Fruit fly (Drosophila melanogaster) whole organism, embryonic: ENCODE measurements around the gene CG15772.
A peak's percentile ranks its signal among the peaks of the same experiment; 100 is the strongest.

Source experiments
- Abd-B ChIP-seq: fragments of 200-800 bp; sonication (Bioruptor generic); optimal IDR thresholded peaks from 2 replicates; lab custom pipeline; 2018; ENCODE audit warnings: missing biosample characterization, mild to moderate bottlenecking, missing genetic modification characterization, moderate library complexity
- Atf-2 ChIP-seq: fragments of 200-800 bp; sonication (Bioruptor generic); optimal IDR thresholded peaks from 2 replicates; lab custom pipeline; 2016; ENCODE audit warnings: missing biosample characterization, missing genetic modification characterization
- CG10431 ChIP-seq: fragments of 200-800 bp; sonication (Bioruptor generic); optimal IDR thresholded peaks from 3 replicates; lab custom pipeline; 2018; ENCODE audit warnings: missing biosample characterization, mild to moderate bottlenecking, missing genetic modification characterization
- CG1233 ChIP-seq: fragments of 200-800 bp; sonication (Bioruptor generic); optimal IDR thresholded peaks from 4 replicates; lab custom pipeline; 2018; ENCODE audit warnings: missing biosample characterization, mild to moderate bottlenecking, missing genetic modification characterization
- CG12391 ChIP-seq: fragments of 200-800 bp; sonication (Bioruptor generic); optimal IDR thresholded peaks from 3 replicates; lab custom pipeline; 2018; ENCODE audit warnings: missing biosample characterization, mild to moderate bottlenecking, missing genetic modification characterization, moderate library complexity
- CG14014 ChIP-seq: fragments of 200-800 bp; sonication (Bioruptor generic); IDR thresholded peaks from 2 replicates; pipeline ENCODE4 v1.3.6; 2022; ENCODE audit warnings: missing biosample characterization, missing genetic modification characterization
- CG15269 ChIP-seq: fragments of 200-800 bp; sonication (Bioruptor generic); optimal IDR thresholded peaks from 2 replicates; lab custom pipeline; 2018; ENCODE audit warnings: missing biosample characterization, mild to moderate bottlenecking, missing genetic modification characterization, moderate library complexity
- CG15514 ChIP-seq: fragments of 200-800 bp; sonication (Bioruptor generic); optimal IDR thresholded peaks from 3 replicates; lab custom pipeline; 2017; ENCODE audit warnings: missing biosample characterization, missing genetic modification characterization, mild to moderate bottlenecking, moderate library complexity, missing genetic modification reagents
- CG1603 ChIP-seq: fragments of 200-800 bp; sonication (Bioruptor generic); optimal IDR thresholded peaks from 2 replicates; lab custom pipeline; 2019; ENCODE audit warnings: missing biosample characterization, mild to moderate bottlenecking, missing genetic modification characterization, moderate library complexity
- CG16779 ChIP-seq: fragments of 200-800 bp; sonication (Bioruptor generic); IDR thresholded peaks from 2 replicates; pipeline ENCODE4 v1.3.6; 2022; ENCODE audit warnings: missing biosample characterization, missing genetic modification characterization
- CG2712 ChIP-seq: fragments of 200-800 bp; optimal IDR thresholded peaks from 3 replicates; lab custom pipeline; 2019; ENCODE audit warnings: missing biosample characterization, mild to moderate bottlenecking, missing genetic modification characterization, moderate library complexity
- CG30403 ChIP-seq: fragments of 200-800 bp; sonication (Bioruptor generic); optimal IDR thresholded peaks from 3 replicates; lab custom pipeline; 2016; ENCODE audit warnings: missing biosample characterization, missing genetic modification characterization
- CG31224 ChIP-seq: fragments of 200-800 bp; sonication (Bioruptor generic); IDR thresholded peaks from 2 replicates; pipeline ENCODE4 v1.3.6; 2022; ENCODE audit warnings: missing biosample characterization, missing genetic modification characterization
- CG3407 ChIP-seq: fragments of 200-800 bp; sonication (Bioruptor generic); optimal IDR thresholded peaks from 2 replicates; lab custom pipeline; 2018; ENCODE audit warnings: missing biosample characterization, mild to moderate bottlenecking, missing genetic modification characterization
- CG42726 ChIP-seq: fragments of 200-800 bp; sonication (Bioruptor generic); IDR thresholded peaks from 2 replicates; pipeline ENCODE4 v1.3.6; 2022; ENCODE audit warnings: missing biosample characterization, missing genetic modification characterization; ENCODE audit not compliant: partially characterized antibody
- CG4617 ChIP-seq: fragments of 200-800 bp; sonication (Bioruptor generic); optimal IDR thresholded peaks from 3 replicates; lab custom pipeline; 2016; ENCODE audit warnings: missing biosample characterization, missing genetic modification characterization, borderline replicate concordance
- CG8924 ChIP-seq: fragments of 200-800 bp; optimal IDR thresholded peaks from 3 replicates; lab custom pipeline; 2019; ENCODE audit warnings: missing biosample characterization, mild to moderate bottlenecking, missing genetic modification characterization, moderate library complexity
- CG9932 ChIP-seq: fragments of 200-800 bp; sonication (Bioruptor generic); IDR thresholded peaks from 2 replicates; pipeline ENCODE4 v1.3.6; 2022; ENCODE audit warnings: missing biosample characterization, missing genetic modification characterization
- CTCF ChIP-seq: fragments of 200-800 bp; sonication (Bioruptor generic); optimal IDR thresholded peaks from 2 replicates; lab custom pipeline; 2017; ENCODE audit warnings: missing biosample characterization, mild to moderate bottlenecking, missing genetic modification characterization, moderate library complexity
- Dek ChIP-seq: fragments of 200-800 bp; sonication (Bioruptor generic); optimal IDR thresholded peaks from 3 replicates; lab custom pipeline; 2019; ENCODE audit warnings: missing biosample characterization, mild to moderate bottlenecking, missing genetic modification characterization, moderate library complexity
- Lhr ChIP-seq: fragments of 200-800 bp; sonication (Bioruptor generic); optimal IDR thresholded peaks from 3 replicates; lab custom pipeline; 2017; ENCODE audit warnings: mild to moderate bottlenecking, missing biosample characterization, missing genetic modification reagents, missing genetic modification characterization
- MTF-1 ChIP-seq: fragments of 200-800 bp; sonication (Bioruptor generic); optimal IDR thresholded peaks from 2 replicates; lab custom pipeline; 2018; ENCODE audit warnings: missing biosample characterization, mild to moderate bottlenecking, missing genetic modification characterization, borderline replicate concordance
- Oli ChIP-seq: fragments of 200-800 bp; sonication (Bioruptor generic); optimal IDR thresholded peaks from 2 replicates; lab custom pipeline; 2018; ENCODE audit warnings: missing biosample characterization, mild to moderate bottlenecking, missing genetic modification characterization, moderate library complexity
- Pdp1 ChIP-seq, 2 experiments: fragments of 200-800 bp; sonication (Bioruptor generic); optimal IDR thresholded peaks; 3 replicates each; lab custom pipeline; 2016; ENCODE audit warnings: missing biosample characterization in 2 of 2, missing genetic modification characterization in 2 of 2, mild to moderate bottlenecking in 1 of 2, moderate library complexity in 1 of 2
- Poxn ChIP-seq: fragments of 200-800 bp; sonication (Bioruptor generic); IDR thresholded peaks from 2 replicates; pipeline ENCODE4 v1.3.6; 2022; ENCODE audit warnings: missing biosample characterization, missing genetic modification characterization
- amos ChIP-seq: fragments of 200-800 bp; sonication (Bioruptor generic); IDR thresholded peaks from 2 replicates; pipeline ENCODE4 v1.3.6; 2022; ENCODE audit warnings: missing biosample characterization, missing genetic modification characterization; ENCODE audit not compliant: partially characterized antibody
- bab2 ChIP-seq: fragments of 200-800 bp; sonication (Bioruptor generic); optimal IDR thresholded peaks from 2 replicates; lab custom pipeline; 2016; ENCODE audit warnings: missing biosample characterization, missing genetic modification characterization
- chm ChIP-seq: fragments of 200-800 bp; sonication (Bioruptor generic); IDR thresholded peaks from 2 replicates; pipeline ENCODE4 v1.3.6; 2022; ENCODE audit warnings: missing biosample characterization, missing genetic modification characterization
- chn ChIP-seq: fragments of 200-800 bp; sonication (Bioruptor generic); optimal IDR thresholded peaks from 2 replicates; lab custom pipeline; 2016; ENCODE audit warnings: missing biosample characterization, missing genetic modification characterization
- crc ChIP-seq: fragments of 200-800 bp; sonication (Bioruptor generic); optimal IDR thresholded peaks from 2 replicates; lab custom pipeline; 2016; ENCODE audit warnings: missing biosample characterization, missing genetic modification characterization
- cwo ChIP-seq: fragments of 200-800 bp; sonication (Bioruptor generic); optimal IDR thresholded peaks from 3 replicates; lab custom pipeline; 2017; ENCODE audit warnings: missing biosample characterization, missing genetic modification characterization, mild to moderate bottlenecking, moderate library complexity, missing genetic modification reagents
- en ChIP-seq: fragments of 200-800 bp; sonication (Bioruptor generic); optimal IDR thresholded peaks from 2 replicates; lab custom pipeline; 2016; ENCODE audit warnings: missing biosample characterization, missing genetic modification characterization
- esg ChIP-seq: fragments of 200-800 bp; sonication (Bioruptor generic); conservative IDR thresholded peaks from 2 replicates; pipeline ENCODE4 v1.3.6; 2022; ENCODE audit warnings: missing biosample characterization, missing genetic modification characterization
- fd3F ChIP-seq: fragments of 200-800 bp; sonication (Bioruptor generic); optimal IDR thresholded peaks from 2 replicates; lab custom pipeline; 2018; ENCODE audit warnings: missing biosample characterization, mild to moderate bottlenecking, missing genetic modification characterization, moderate library complexity
- gro ChIP-seq: fragments of 200-800 bp; sonication (Bioruptor generic); optimal IDR thresholded peaks from 2 replicates; lab custom pipeline; 2016; ENCODE audit warnings: missing biosample characterization, missing genetic modification characterization
- nom ChIP-seq: fragments of 200-800 bp; sonication (Bioruptor generic); optimal IDR thresholded peaks from 2 replicates; lab custom pipeline; 2017; ENCODE audit warnings: missing biosample characterization, missing genetic modification characterization, mild to moderate bottlenecking, moderate library complexity, missing genetic modification reagents
- oc ChIP-seq: fragments of 200-800 bp; sonication (Bioruptor generic); optimal IDR thresholded peaks from 2 replicates; lab custom pipeline; 2018; ENCODE audit warnings: missing biosample characterization, mild to moderate bottlenecking, missing genetic modification characterization, moderate library complexity
- p53 ChIP-seq: fragments of 200-800 bp; sonication (Bioruptor generic); optimal IDR thresholded peaks from 2 replicates; lab custom pipeline; 2016; ENCODE audit warnings: missing biosample characterization, missing genetic modification characterization
- prd ChIP-seq, 3 experiments: fragments of >200 bp in 2 of 3; fragments of 200-800 bp in 1 of 3; sonication (Bioruptor generic) in 1 of 3; optimal IDR thresholded peaks in 2 of 3; IDR thresholded peaks in 1 of 3; 2 replicates in 2 of 3; 3 replicates in 1 of 3; pipeline versions ENCODE4 v1.3.6 to Lab custom; 2017 to 2022; ENCODE audit warnings: missing biosample characterization in 1 of 3, missing genetic modification characterization in 1 of 3
- pzg ChIP-seq: fragments of 200-800 bp; sonication (Bioruptor generic); optimal IDR thresholded peaks from 3 replicates; lab custom pipeline; 2018; ENCODE audit warnings: missing biosample characterization, mild to moderate bottlenecking, missing genetic modification characterization, moderate library complexity
- salm ChIP-seq: fragments of 200-800 bp; sonication (Bioruptor generic); optimal IDR thresholded peaks from 2 replicates; lab custom pipeline; 2018; ENCODE audit warnings: missing biosample characterization, mild to moderate bottlenecking, missing genetic modification characterization
- sna ChIP-seq: fragments of 200-800 bp; sonication (Bioruptor generic); IDR thresholded peaks from 2 replicates; pipeline ENCODE4 v1.3.6; 2022; ENCODE audit warnings: missing biosample characterization, missing genetic modification characterization; ENCODE audit not compliant: partially characterized antibody
- tio ChIP-seq: fragments of 200-800 bp; sonication (Bioruptor generic); optimal IDR thresholded peaks from 2 replicates; lab custom pipeline; 2017; ENCODE audit warnings: missing biosample characterization, missing genetic modification characterization, inconsistent platforms
- toy ChIP-seq: fragments of 200-800 bp; sonication (Bioruptor generic); IDR thresholded peaks from 2 replicates; pipeline ENCODE4 v1.3.6; 2022; ENCODE audit warnings: missing biosample characterization, missing genetic modification characterization
- wdn ChIP-seq: fragments of 200-800 bp; sonication (Bioruptor generic); IDR thresholded peaks from 2 replicates; pipeline ENCODE4 v1.3.6; 2022; ENCODE audit warnings: missing biosample characterization, missing genetic modification characterization
- wek ChIP-seq: fragments of 200-800 bp; sonication (Bioruptor generic); optimal IDR thresholded peaks from 3 replicates; lab custom pipeline; 2018; ENCODE audit warnings: missing biosample characterization, mild to moderate bottlenecking, missing genetic modification characterization, moderate library complexity
- zen ChIP-seq: fragments of 200-800 bp; sonication (Bioruptor generic); optimal IDR thresholded peaks from 3 replicates; lab custom pipeline; 2018; ENCODE audit warnings: missing biosample characterization, mild to moderate bottlenecking, missing genetic modification characterization, moderate library complexity

CG15772 gene

DNA sequence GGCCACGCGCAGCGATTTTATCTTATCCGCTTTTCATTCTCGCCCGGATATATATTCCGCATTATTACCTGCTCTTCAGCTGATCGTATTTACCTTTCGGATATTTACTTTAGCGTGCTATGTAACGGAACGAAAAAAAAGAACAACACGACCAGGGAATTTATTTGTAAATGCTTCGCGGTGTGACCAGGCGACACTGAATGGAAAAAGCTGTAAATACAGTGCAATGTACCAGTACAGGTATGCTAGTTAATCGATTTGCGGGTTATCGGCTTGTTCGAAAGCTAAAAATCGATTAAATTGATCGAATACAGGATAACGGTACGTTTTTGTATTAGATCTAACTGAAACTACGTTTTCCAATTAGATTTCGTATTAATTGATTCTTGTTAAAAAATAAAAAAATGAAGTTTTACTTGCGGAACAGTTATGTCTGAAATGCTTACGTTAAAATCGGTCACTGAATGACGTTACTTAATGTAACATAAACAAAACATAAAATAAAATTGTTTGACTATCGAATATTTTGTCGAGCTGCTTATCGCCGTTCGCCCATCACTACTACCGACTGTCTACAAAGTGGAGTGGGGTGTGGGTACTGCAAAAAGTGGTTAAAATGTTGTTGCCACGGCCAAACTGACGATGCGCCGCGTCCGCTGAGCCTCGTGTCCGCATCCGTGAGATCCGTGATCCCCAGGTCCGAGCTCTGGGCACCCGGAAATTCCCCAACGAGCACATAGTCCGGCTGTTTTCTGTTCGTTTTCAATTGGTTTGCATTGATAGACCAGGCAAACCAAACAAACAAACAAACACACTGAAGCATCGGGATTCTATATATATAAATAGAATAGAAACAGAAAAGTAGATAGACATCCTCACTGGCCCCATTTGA lies 12.2 kb downstream of the CG15772 start, which contains the start of the genes MAPk-Ak2 and CG42699 (continued):
- TF ChIP-seq wdn (peak; percentile 24; the same call in 1 of the 2 replicates), pzg (GFP tag; lab: Kevin White, UChicago) (peak; percentile 77), wek (GFP tag; lab: Kevin White, UChicago) (peak; percentile 88), Poxn (GFP tag; lab: Robert Waterston, UW) (no peak), CG14014 (peak; percentile 85; the same call in 1 of the 2 replicates), CG2712 (tag; lab: Kevin White, UChicago) (peak; percentile 53), nom (GFP tag; lab: Kevin White, UChicago) (peak; percentile 80), Pdp1 (GFP tag; optimal IDR thresholded peaks at IDR 0.05; lab: Kevin White, UChicago) (peak; percentile 68 to 88), Atf-2 (peak; percentile 74), CG15514 (GFP tag; lab: Kevin White, UChicago) (peak; percentile 75), Dek (tag; lab: Kevin White, UChicago) (peak; percentile 80), CG15269 (peak; percentile 75), CG30403 (peak; percentile 28), amos (peak; percentile 67), CG1233 (peak; percentile 92), CG4617 (GFP tag; lab: Kevin White, UChicago) (peak; percentile 47), oc (tag; lab: Kevin White, UChicago) (peak; percentile 74), en (GFP tag; lab: Kevin White, UChicago) (no peak), CG8924 (peak; percentile 60), CG10431 (GFP tag; lab: Kevin White, UChicago) (no peak), chn (GFP tag; lab: Kevin White, UChicago) (peak; percentile 63), Lhr (GFP tag; lab: Kevin White, UChicago) (peak; percentile 71), MTF-1 (GFP tag; lab: Kevin White, UChicago) (peak; percentile 93), sna (GFP tag; lab: Robert Waterston, UW) (peak; percentile 43; the same call in 1 of the 2 replicates), cwo (GFP tag; lab: Kevin White, UChicago) (peak; percentile 62), Abd-B (GFP tag; lab: Kevin White, UChicago) (peak; percentile 30), gro (GFP tag; lab: Kevin White, UChicago) (peak; percentile 72), CTCF (GFP tag; lab: Kevin White, UChicago) (peak; percentile 7), CG12391 (peak; percentile 43), toy (peak; percentile 40; the same call in 1 of the 2 replicates), bab2 (GFP tag; lab: Kevin White, UChicago) (peak; percentile 85), tio (GFP tag; lab: Kevin White, UChicago) (peak; percentile 58), Oli (peak; percentile 3), salm (tag; lab: Kevin White, UChicago) (peak; percentile 62), chm (peak; percentile 92), CG16779 (GFP tag; lab: Robert Waterston, UW) (peak; percentile 36; the same call in 1 of the 2 replicates), CG31224 (GFP tag; lab: Robert Waterston, UW) (no peak), fd3F (GFP tag; lab: Kevin White, UChicago) (peak; percentile 79), zen (tag; lab: Kevin White, UChicago) (peak; percentile 58), CG42726 (no peak), CG3407 (GFP tag; lab: Kevin White, UChicago) (peak; percentile 90), CG1603 (peak; percentile 65), esg (GFP tag; lab: Robert Waterston, UW) (no peak), CG9932 (GFP tag; lab: Robert Waterston, UW) (peak; percentile 50), p53 (peak; percentile 59), prd (optimal IDR thresholded peaks at IDR 0.05; lab: Kevin White, UChicago) (no peak), prd (GFP tag; IDR thresholded peaks at IDR 0.05; lab: Robert Waterston, UW) (peak; percentile 48; the same call in 2 of the 3 replicates), crc (peak; percentile 71)
